4 fruit fly cellular contexts compared by ENCODE assay signal in genomic region chr3L:11721498-11721946, dm6.
TF ChIP-seq lines count a peak whose summit lies in the region.

No protein-coding gene starts in this region.

- TF ChIP-seq CTCF in whole organism, embryonic (GFP tag; optimal IDR thresholded peaks at IDR 0.05; lab: Kevin White, UChicago) = no peak

TF ChIP-seq in whole organism, adult, 20 proteins besides CTCF, POLR2A, EP300 and RAD21:
- TF ChIP-seq cnc (optimal IDR thresholded peaks at IDR 0.05; lab: Kevin White, UChicago) (no peak), Hr96 (GFP tag; optimal IDR thresholded peaks at IDR 0.05; lab: Kevin White, UChicago) (peak; percentile 4), CG14711 (tag; optimal IDR thresholded peaks at IDR 0.05; lab: Kevin White, UChicago) (peak; percentile 48), toe (GFP tag; optimal IDR thresholded peaks at IDR 0.05; lab: Kevin White, UChicago) (no peak), CG7101 (tag; optimal IDR thresholded peaks at IDR 0.05; lab: Kevin White, UChicago) (peak; percentile 54), CG33017 (tag; optimal IDR thresholded peaks at IDR 0.05; lab: Kevin White, UChicago) (peak; percentile 43), tj (GFP tag; optimal IDR thresholded peaks at IDR 0.05; lab: Kevin White, UChicago) (peak; percentile 77), pad (GFP tag; optimal IDR thresholded peaks at IDR 0.05; lab: Kevin White, UChicago) (no peak), CG5204 (GFP tag; optimal IDR thresholded peaks at IDR 0.05; lab: Kevin White, UChicago) (peak; percentile 4), Mnt (GFP tag; optimal IDR thresholded peaks at IDR 0.05; lab: Kevin White, UChicago) (no peak), bab1 (GFP tag; optimal IDR thresholded peaks at IDR 0.05; lab: Kevin White, UChicago) (no peak)

TF ChIP-seq in whole organism, embryonic, 481 proteins besides CTCF, POLR2A, EP300 and RAD21 (continues in another document):
- TF ChIP-seq nmo (GFP tag; optimal IDR thresholded peaks at IDR 0.05; lab: Kevin White, UChicago) = no peak
- peak in 1 of 2 experiments; percentile 58 for TF ChIP-seq Hr78 (GFP tag; optimal IDR thresholded peaks at IDR 0.05; lab: Kevin White, UChicago)
- TF ChIP-seq CkIIα-i1 (GFP tag; IDR thresholded peaks at IDR 0.05; lab: Robert Waterston, UW) = no peak
- no peak for TF ChIP-seq insv (GFP tag; optimal IDR thresholded peaks at IDR 0.05; lab: Kevin White, UChicago)
- peak; percentile 31 for TF ChIP-seq mam (GFP tag; optimal IDR thresholded peaks at IDR 0.05; lab: Kevin White, UChicago)
- TF ChIP-seq CG11504 (tag; optimal IDR thresholded peaks at IDR 0.05; lab: Kevin White, UChicago) = peak; percentile 42
- peak; percentile 4; the same call in 1 of the 2 replicates for TF ChIP-seq lmd (GFP tag; IDR thresholded peaks at IDR 0.05; lab: Robert Waterston, UW)
- TF ChIP-seq Ravus (GFP tag; IDR thresholded peaks at IDR 0.05; lab: Robert Waterston, UW) = no peak
- TF ChIP-seq row (GFP tag; IDR thresholded peaks at IDR 0.05; lab: Robert Waterston, UW) = peak; percentile 82
- 0 out of 3 replicates have a peak, but pooled peaks have one; percentile 51 for TF ChIP-seq CG11456 (GFP tag; IDR thresholded peaks at IDR 0.05; lab: Robert Waterston, UW)
- no peak for TF ChIP-seq Side (GFP tag; optimal IDR thresholded peaks at IDR 0.05; lab: Kevin White, UChicago)
- no peak for TF ChIP-seq chif (GFP tag; optimal IDR thresholded peaks at IDR 0.05; lab: Kevin White, UChicago)
- peak; percentile 57 for TF ChIP-seq Ada2b (GFP tag; IDR thresholded peaks at IDR 0.05; lab: Robert Waterston, UW)
- no peak for TF ChIP-seq pan (optimal IDR thresholded peaks at IDR 0.05; lab: Kevin White, UChicago)
- TF ChIP-seq pan (GFP tag; optimal IDR thresholded peaks at IDR 0.05 in 1 of 2, IDR thresholded peaks at IDR 0.05 in 1 of 2) = no peak
- no peak for TF ChIP-seq B-H1 (GFP tag; IDR thresholded peaks at IDR 0.05; lab: Robert Waterston, UW)
- TF ChIP-seq CG8944 (GFP tag; optimal IDR thresholded peaks at IDR 0.05; lab: Kevin White, UChicago) = no peak
- TF ChIP-seq CG4360 (GFP tag; IDR thresholded peaks at IDR 0.05; lab: Robert Waterston, UW) = no peak
- TF ChIP-seq Tbp (GFP tag; optimal IDR thresholded peaks at IDR 0.05; lab: Kevin White, UChicago) = no peak
- peak; percentile 8 for TF ChIP-seq HHEX (GFP tag; optimal IDR thresholded peaks at IDR 0.05; lab: Kevin White, UChicago)
- no peak for TF ChIP-seq Six4 (GFP tag; optimal IDR thresholded peaks at IDR 0.05; lab: Kevin White, UChicago)
- no peak for TF ChIP-seq CG17328 (GFP tag; IDR thresholded peaks at IDR 0.05; lab: Robert Waterston, UW)
- no peak for TF ChIP-seq CG10147 (GFP tag; optimal IDR thresholded peaks at IDR 0.05; lab: Kevin White, UChicago)
- TF ChIP-seq CG16863 (GFP tag; optimal IDR thresholded peaks at IDR 0.05; lab: Kevin White, UChicago) = no peak
- TF ChIP-seq stwl (tag; optimal IDR thresholded peaks at IDR 0.05; lab: Kevin White, UChicago) = no peak
- TF ChIP-seq Hey (tag; optimal IDR thresholded peaks at IDR 0.05; lab: Kevin White, UChicago) = no peak
- TF ChIP-seq usp (GFP tag; optimal IDR thresholded peaks at IDR 0.05; lab: Kevin White, UChicago) = no peak
- no peak for TF ChIP-seq Lhr (GFP tag; optimal IDR thresholded peaks at IDR 0.05; lab: Kevin White, UChicago)

TF ChIP-seq in whole organism, prepupa, 60 proteins besides CTCF, POLR2A, EP300 and RAD21:
- TF ChIP-seq net (GFP tag; optimal IDR thresholded peaks at IDR 0.05; lab: Kevin White, UChicago) = no peak
- TF ChIP-seq topi (GFP tag; optimal IDR thresholded peaks at IDR 0.05; lab: Kevin White, UChicago) = no peak
- peak; percentile 11 for TF ChIP-seq Met (GFP tag; optimal IDR thresholded peaks at IDR 0.05; lab: Kevin White, UChicago)
- peak; percentile 87 for TF ChIP-seq svp (GFP tag; lab: Kevin White, UChicago)
- TF ChIP-seq Eip78C (GFP tag; lab: Kevin White, UChicago) = peak; percentile 39
- TF ChIP-seq Hr39 (GFP tag; optimal IDR thresholded peaks at IDR 0.05; lab: Kevin White, UChicago) = peak; percentile 8
- TF ChIP-seq esn (GFP tag; optimal IDR thresholded peaks at IDR 0.05; lab: Kevin White, UChicago) = peak; percentile 10
- no peak for TF ChIP-seq CG6276 (GFP tag; optimal IDR thresholded peaks at IDR 0.05; lab: Kevin White, UChicago)
- TF ChIP-seq Blimp-1 (GFP tag; optimal IDR thresholded peaks at IDR 0.05; lab: Kevin White, UChicago) = no peak
- TF ChIP-seq CG11902 (GFP tag; optimal IDR thresholded peaks at IDR 0.05; lab: Kevin White, UChicago) = no peak

TF ChIP-seq in whole organism, wandering third instar larva, 38 proteins besides CTCF, POLR2A, EP300 and RAD21:
- TF ChIP-seq psq (GFP tag; optimal IDR thresholded peaks at IDR 0.05; lab: Kevin White, UChicago) = peak; percentile 5
- peak; percentile 39 for TF ChIP-seq rgr (GFP tag; optimal IDR thresholded peaks at IDR 0.05; lab: Kevin White, UChicago)
- TF ChIP-seq HLH106 (tag; optimal IDR thresholded peaks at IDR 0.05; lab: Kevin White, UChicago) = peak; percentile 45
- TF ChIP-seq br (GFP tag; optimal IDR thresholded peaks at IDR 0.05; lab: Kevin White, UChicago) = peak; percentile 27
- TF ChIP-seq Jra (GFP tag; optimal IDR thresholded peaks at IDR 0.05; lab: Kevin White, UChicago) = peak; percentile 43
- peak; percentile 44 for TF ChIP-seq Hnf4 (GFP tag; optimal IDR thresholded peaks at IDR 0.05; lab: Kevin White, UChicago)
- TF ChIP-seq Rel (GFP tag; optimal IDR thresholded peaks at IDR 0.05; lab: Kevin White, UChicago) = no peak
- TF ChIP-seq Rel (tag; optimal IDR thresholded peaks at IDR 0.05; lab: Kevin White, UChicago) = no peak
- TF ChIP-seq h (GFP tag; optimal IDR thresholded peaks at IDR 0.05; lab: Kevin White, UChicago) = peak; percentile 50
- peak; percentile 37 for TF ChIP-seq fru (GFP tag; optimal IDR thresholded peaks at IDR 0.05; lab: Kevin White, UChicago)
- no peak for TF ChIP-seq Dfd (GFP tag; optimal IDR thresholded peaks at IDR 0.05; lab: Kevin White, UChicago)
- TF ChIP-seq dsf (GFP tag; optimal IDR thresholded peaks at IDR 0.05; lab: Kevin White, UChicago; ENCODE audit: borderline replicate concordance) = no peak
- peak; percentile 45 for TF ChIP-seq ey (GFP tag; optimal IDR thresholded peaks at IDR 0.05; lab: Kevin White, UChicago)
- peak; percentile 33 for TF ChIP-seq OdsH (GFP tag; optimal IDR thresholded peaks at IDR 0.05; lab: Kevin White, UChicago)
- peak in 1 of 2 experiments; percentile 31 for TF ChIP-seq foxo (GFP tag; optimal IDR thresholded peaks at IDR 0.05; lab: Kevin White, UChicago)
- no peak for TF ChIP-seq GATAd (GFP tag; optimal IDR thresholded peaks at IDR 0.05; lab: Kevin White, UChicago)
